Fruit fly (Drosophila melanogaster) S2 (cell line): ENCODE results near the gene eIF3d1.

Experiments
- CG8478 ChIP-seq: fragments of >200 bp; optimal IDR thresholded peaks from 2 replicates; lab custom pipeline; 2018
- CTCF ChIP-seq, 2 experiments: fragments of >200 bp; optimal IDR thresholded peaks; 2 replicates each; lab custom pipeline; 2018

- no peak for TF ChIP-seq CG8478
- no peak for TF ChIP-seq CTCF (optimal IDR thresholded peaks at IDR 0.05; lab: Kevin White, UChicago)
These were observed 24.3 kb upstream of the eIF3d1 start for dm6 chr3R:23655501-23655900.
